Fruit fly (Drosophila melanogaster): Measurements from ENCODE around the gene Rab11.
A peak's percentile ranks its signal among the peaks of the same experiment; 100 is the strongest.

Rab11 gene

DNA sequence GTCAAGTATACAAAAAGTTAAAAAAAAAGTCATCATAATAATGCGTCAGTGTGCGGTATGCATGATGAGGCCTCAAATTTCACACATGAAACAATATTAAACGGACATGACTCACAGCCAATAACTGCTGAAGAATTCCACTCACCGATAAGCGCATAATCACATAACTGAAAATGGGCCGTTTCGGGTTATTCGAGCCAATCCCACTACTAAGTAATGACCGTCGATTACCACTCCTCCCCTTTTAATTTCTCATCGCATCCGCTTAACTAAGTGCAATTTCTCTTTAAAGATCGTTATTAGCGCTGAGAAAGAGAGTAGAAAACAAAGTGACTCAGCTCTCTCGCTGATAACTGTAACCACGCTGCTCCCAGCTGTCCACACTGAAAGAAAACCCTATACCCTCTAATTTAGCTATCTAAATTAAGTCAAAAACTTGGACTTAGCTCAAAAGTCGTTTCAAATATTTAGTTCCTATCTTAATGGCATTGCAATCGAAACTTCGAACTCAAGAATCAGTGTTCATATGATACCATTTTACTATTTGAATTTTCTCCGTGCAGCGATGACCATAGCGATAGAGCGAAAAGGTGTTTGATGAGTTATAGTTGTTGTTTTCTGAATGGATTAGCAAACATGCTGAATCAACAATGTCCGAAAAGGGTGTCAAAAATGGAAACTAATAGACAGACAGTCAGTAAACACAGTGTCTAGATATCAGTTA, 1.7 kb downstream of the Rab11 start (continued):
- TF ChIP-seq Nf-YC (tag; optimal IDR thresholded peaks at IDR 0.05), result peak; percentile 86
- peak in 1 of 2 experiments; percentile 65 for TF ChIP-seq crp (GFP tag; optimal IDR thresholded peaks at IDR 0.05)
- peak; percentile 77 for TF ChIP-seq Atf3 (GFP tag; optimal IDR thresholded peaks at IDR 0.05)
- TF ChIP-seq Eip74EF (GFP tag; optimal IDR thresholded peaks at IDR 0.05), result peak in 1 of 2 experiments; percentile 92
- TF ChIP-seq Lpt (GFP tag; optimal IDR thresholded peaks at IDR 0.05), result no peak
- TF ChIP-seq pita (GFP tag; optimal IDR thresholded peaks at IDR 0.05), result no peak
- peak; percentile 42 for TF ChIP-seq CG6765 (GFP tag; optimal IDR thresholded peaks at IDR 0.05)
- peak; percentile 87 for TF ChIP-seq CG13624 (GFP tag; optimal IDR thresholded peaks at IDR 0.05)
- TF ChIP-seq Blimp-1 (GFP tag; optimal IDR thresholded peaks at IDR 0.05), result peak; percentile 82
- peak; percentile 89 to 91 for TF ChIP-seq Hr51 (GFP tag; optimal IDR thresholded peaks at IDR 0.05)
- TF ChIP-seq ind (GFP tag; optimal IDR thresholded peaks at IDR 0.05), result peak; percentile 50
- peak; percentile 70 for TF ChIP-seq bowl (GFP tag; IDR thresholded peaks at IDR 0.05)
- TF ChIP-seq B-H1 (GFP tag; IDR thresholded peaks at IDR 0.05), result peak; percentile 86
- peak; percentile 90 for TF ChIP-seq dmrt99B (tag; optimal IDR thresholded peaks at IDR 0.05)
- peak; percentile 35 for TF ChIP-seq CG7928 (GFP tag; optimal IDR thresholded peaks at IDR 0.05)
- TF ChIP-seq Neu2 (GFP tag; optimal IDR thresholded peaks at IDR 0.05; ENCODE audit: borderline replicate concordance), result peak; percentile 27
- no peak for TF ChIP-seq CG34376 (GFP tag; optimal IDR thresholded peaks at IDR 0.05)
- no peak for TF ChIP-seq prd (optimal IDR thresholded peaks at IDR 0.05)
- peak; percentile 90 for TF ChIP-seq prd (GFP tag; IDR thresholded peaks at IDR 0.05)
- peak; percentile 77 for TF ChIP-seq ERR (GFP tag; optimal IDR thresholded peaks at IDR 0.05)
- no peak for TF ChIP-seq h (optimal IDR thresholded peaks at IDR 0.05)
- peak; percentile 60 for TF ChIP-seq CG12104 (GFP tag; optimal IDR thresholded peaks at IDR 0.05)
- peak; percentile 89 for TF ChIP-seq caup (GFP tag; optimal IDR thresholded peaks at IDR 0.05; ENCODE audit: severe bottlenecking)
- TF ChIP-seq crc (GFP tag; optimal IDR thresholded peaks at IDR 0.05), result peak; percentile 83
- TF ChIP-seq CG18262 (tag; optimal IDR thresholded peaks at IDR 0.05), result peak; percentile 89
- peak; percentile 88 for TF ChIP-seq HLH54F (GFP tag; optimal IDR thresholded peaks at IDR 0.05)
- TF ChIP-seq CG18764 (GFP tag; optimal IDR thresholded peaks at IDR 0.05), result peak; percentile 73
- peak; percentile 81 for TF ChIP-seq jing (GFP tag; optimal IDR thresholded peaks at IDR 0.05)
- peak; percentile 77 for TF ChIP-seq Myb (GFP tag; optimal IDR thresholded peaks at IDR 0.05)
- TF ChIP-seq en (GFP tag; optimal IDR thresholded peaks at IDR 0.05), result peak; percentile 79
- TF ChIP-seq CG11504 (tag; optimal IDR thresholded peaks at IDR 0.05), result peak; percentile 92
- TF ChIP-seq hbn (GFP tag; IDR thresholded peaks at IDR 0.05; ENCODE audit: partially characterized antibody), result no peak
- TF ChIP-seq CG12942 (GFP tag; optimal IDR thresholded peaks at IDR 0.05), result peak; percentile 89
- peak; percentile 44 for TF ChIP-seq pfk (GFP tag; optimal IDR thresholded peaks at IDR 0.05)
- peak; percentile 91 for TF ChIP-seq oc (tag; optimal IDR thresholded peaks at IDR 0.05)
- TF ChIP-seq CG2120 (GFP tag; optimal IDR thresholded peaks at IDR 0.05), result peak; percentile 93
- TF ChIP-seq peb (GFP tag; IDR thresholded peaks at IDR 0.05), result peak; percentile 74
- TF ChIP-seq Ravus (GFP tag; IDR thresholded peaks at IDR 0.05), result peak; percentile 73
- TF ChIP-seq danr (GFP tag; IDR thresholded peaks at IDR 0.05), result peak; percentile 64
- peak; percentile 90 for TF ChIP-seq CG3407 (GFP tag; optimal IDR thresholded peaks at IDR 0.05)
- TF ChIP-seq CG15601 (tag; optimal IDR thresholded peaks at IDR 0.05), result peak; percentile 79
- peak; percentile 80 for TF ChIP-seq CG18476 (GFP tag; optimal IDR thresholded peaks at IDR 0.05)
- TF ChIP-seq Deaf1 (tag; optimal IDR thresholded peaks at IDR 0.05), result no peak
- TF ChIP-seq gcm2 (GFP tag; optimal IDR thresholded peaks at IDR 0.05), result peak; percentile 75
- peak; percentile 85 for TF ChIP-seq CG8089 (GFP tag; optimal IDR thresholded peaks at IDR 0.05)
- peak; percentile 85 for TF ChIP-seq Mes4 (GFP tag; optimal IDR thresholded peaks at IDR 0.05)
- TF ChIP-seq CG10654 (GFP tag; optimal IDR thresholded peaks at IDR 0.05), result peak; percentile 59
- TF ChIP-seq salm (tag; optimal IDR thresholded peaks at IDR 0.05), result peak; percentile 78
- TF ChIP-seq mam (GFP tag; optimal IDR thresholded peaks at IDR 0.05), result peak; percentile 87

Measured in whole organism, embryonic.